Worm (Caenorhabditis elegans) whole organism, young adult: ENCODE data around the gene F53C11.1.

Source experiments
- F23B12.7 ChIP-seq: sonication (generic microtip); optimal IDR thresholded peaks from 2 replicates; lab custom pipeline; 2017; ENCODE audit warnings: missing genetic modification characterization, mild to moderate bottlenecking, missing compliant biosample characterization, antibody characterized with exemption, moderate library complexity; ENCODE audit not compliant: insufficient read depth
- Y53F4B.3 ChIP-seq: fragments of 200-800 bp; sonication (Bioruptor generic); IDR thresholded peaks from 2 replicates; pipeline ENCODE4 v1.3.6; 2022; ENCODE audit warnings: missing genetic modification reagents, missing genetic modification characterization, missing compliant biosample characterization
- Y67H2A.10 ChIP-seq: fragments of 200-800 bp; sonication (Bioruptor generic); conservative IDR thresholded peaks from 2 replicates; pipeline ENCODE4 v1.3.6; 2022; ENCODE audit warnings: missing genetic modification reagents, missing genetic modification characterization, missing compliant biosample characterization
- bed-2 ChIP-seq: fragments of 200-800 bp; sonication (Bioruptor generic); IDR thresholded peaks from 2 replicates; pipeline ENCODE4 v1.3.6; 2022; ENCODE audit warnings: missing genetic modification reagents, missing genetic modification characterization, missing compliant biosample characterization
- ceh-58 ChIP-seq: fragments of 200-800 bp; sonication (Bioruptor generic); IDR thresholded peaks from 2 replicates; pipeline ENCODE4 v1.3.6; 2022; ENCODE audit warnings: missing genetic modification characterization, missing compliant biosample characterization
- die-1 ChIP-seq: sonication (generic microtip); optimal IDR thresholded peaks from 2 replicates; lab custom pipeline; 2016; ENCODE audit warnings: missing genotype, mild to moderate bottlenecking, missing genetic modification characterization, missing compliant biosample characterization
- efl-1 ChIP-seq: fragments of 150-350 bp; optimal IDR thresholded peaks from 2 replicates; lab custom pipeline; 2014; ENCODE audit warnings: missing biosample characterization, missing genetic modification reagents, missing genetic modification characterization
- egrh-3 ChIP-seq: fragments of 200-800 bp; sonication (Bioruptor generic); IDR thresholded peaks from 2 replicates; pipeline ENCODE4 v1.3.6; 2022; ENCODE audit warnings: missing genetic modification reagents, missing genetic modification characterization, missing compliant biosample characterization
- mxl-1 ChIP-seq: sonication (generic microtip); optimal IDR thresholded peaks from 2 replicates; lab custom pipeline; 2016; ENCODE audit warnings: missing genetic modification characterization, missing compliant biosample characterization
- rcor-1 ChIP-seq: fragments of 200-800 bp; sonication (Bioruptor generic); IDR thresholded peaks from 2 replicates; pipeline ENCODE4 v1.3.6; 2022; ENCODE audit warnings: missing genetic modification reagents, missing genetic modification characterization, missing compliant biosample characterization
- repo-1 ChIP-seq: sonication (generic microtip); optimal IDR thresholded peaks from 2 replicates; lab custom pipeline; 2017; ENCODE audit warnings: mild to moderate bottlenecking, missing genetic modification characterization, missing compliant biosample characterization
- xnd-1 ChIP-seq: sonication (generic microtip); optimal IDR thresholded peaks from 2 replicates; lab custom pipeline; 2016; ENCODE audit warnings: missing genotype, missing genetic modification reagents, missing genetic modification characterization, missing compliant biosample characterization
- ztf-18 ChIP-seq: sonication (generic microtip); optimal IDR thresholded peaks from 2 replicates; lab custom pipeline; 2016; ENCODE audit warnings: missing genotype, mild to moderate bottlenecking, missing genetic modification characterization, missing compliant biosample characterization

DNA sequence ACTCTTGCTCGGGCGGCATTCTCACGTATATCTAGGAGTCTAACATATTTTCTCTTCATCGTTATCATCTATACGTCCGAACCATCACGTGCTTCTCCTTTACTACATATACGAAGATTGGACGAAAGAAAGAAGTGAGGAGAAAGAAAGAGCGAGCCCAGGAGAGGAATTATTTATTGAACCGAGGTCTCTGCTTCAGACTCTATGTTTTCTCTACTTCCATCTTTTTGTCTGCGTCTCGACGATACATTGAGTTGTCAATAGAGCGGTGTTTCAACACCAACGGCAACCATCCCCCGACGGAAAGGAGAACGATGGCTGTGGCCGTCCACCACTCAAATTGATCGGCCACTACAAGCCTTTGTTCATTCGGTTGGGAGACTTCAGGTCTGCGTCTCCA lies 13.8 kb downstream of the F53C11.1 start:
- TF ChIP-seq F23B12.7 (tag; lab: Kevin White, UChicago) (peak; percentile 70), rcor-1 (peak; percentile 24; the same call in 1 of the 2 replicates), repo-1 (tag; lab: Kevin White, UChicago) (no peak), mxl-1 (tag; lab: Kevin White, UChicago) (no peak), die-1 (no peak), Y53F4B.3 (GFP tag; lab: Robert Waterston, UW) (no peak), ztf-18 (peak; percentile 48), xnd-1 (tag; lab: Kevin White, UChicago) (no peak), egrh-3 (no peak), bed-2 (no peak), efl-1 (no peak), ceh-58 (GFP tag; lab: Robert Waterston, UW) (no peak), Y67H2A.10 (GFP tag; lab: Robert Waterston, UW) (no peak)
